Fruit fly (Drosophila melanogaster): ENCODE results near the gene hth.
A peak's percentile ranks its signal among the peaks of the same experiment; 100 is the strongest.

hth gene

DNA sequence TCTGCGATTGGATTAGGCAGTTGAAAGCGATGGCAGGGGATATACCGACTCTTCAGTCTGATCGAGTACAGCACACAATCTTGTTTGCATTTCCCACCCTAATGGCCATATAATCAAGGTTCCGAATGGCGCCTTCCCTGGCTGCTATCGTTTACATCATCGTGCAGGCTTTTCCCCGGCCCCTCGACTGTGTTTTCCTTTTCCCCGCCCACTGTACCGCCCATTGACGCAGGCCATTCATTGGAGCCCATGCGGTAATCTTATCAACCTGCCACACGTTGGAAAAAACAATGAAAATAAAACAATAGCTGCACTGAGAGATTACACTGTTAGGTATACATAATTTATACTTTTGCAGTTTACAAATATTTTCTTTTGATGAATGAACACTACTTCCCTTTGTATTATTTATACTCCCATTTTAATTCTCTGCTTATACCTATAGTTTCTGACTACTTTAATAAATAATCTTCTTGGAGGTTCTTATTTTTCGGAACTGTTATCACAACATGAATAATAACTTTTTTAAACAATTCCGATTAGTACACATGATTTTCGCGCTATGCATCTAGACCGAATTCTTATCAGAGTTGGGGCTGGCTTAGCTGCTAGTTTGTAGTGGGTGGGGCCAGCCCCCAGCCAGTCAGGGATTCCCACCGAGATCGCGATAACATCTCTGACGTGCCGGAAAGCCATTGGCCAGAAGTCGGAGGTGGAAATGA, 118.9 kb downstream of the hth start (continued):
- TF ChIP-seq CG1529 (GFP tag; optimal IDR thresholded peaks at IDR 0.05) (peak; percentile 14), Med (GFP tag) (peak; percentile 77), CG18599 (GFP tag; optimal IDR thresholded peaks at IDR 0.05) (peak; percentile 48), CG31224 (GFP tag; IDR thresholded peaks at IDR 0.05) (no peak), CG8944 (GFP tag; optimal IDR thresholded peaks at IDR 0.05) (no peak), stc (GFP tag; IDR thresholded peaks at IDR 0.05) (no peak), Adf1 (GFP tag; IDR thresholded peaks at IDR 0.05) (peak; percentile 13; the same call in 1 of the 2 replicates), CG13775 (GFP tag; optimal IDR thresholded peaks at IDR 0.05) (peak; percentile 42), vvl (GFP tag; IDR thresholded peaks at IDR 0.05) (0 out of 2 replicates have a peak, but pooled peaks have one; percentile 18), D19A (tag; optimal IDR thresholded peaks at IDR 0.05) (peak; percentile 53), row (GFP tag; IDR thresholded peaks at IDR 0.05) (peak; percentile 86), CG9932 (GFP tag; IDR thresholded peaks at IDR 0.05) (peak; percentile 14; the same call in 1 of the 2 replicates), CG11504 (tag; optimal IDR thresholded peaks at IDR 0.05) (peak; percentile 75), CG31441 (GFP tag; IDR thresholded peaks at IDR 0.05) (peak; percentile 72), gsb (GFP tag; IDR thresholded peaks at IDR 0.05) (no peak), ssp (GFP tag; IDR thresholded peaks at IDR 0.05) (peak; percentile 36; the same call in 1 of the 2 replicates), Ets65A (GFP tag) (peak; percentile 63), ham (GFP tag; IDR thresholded peaks at IDR 0.05) (no peak), CG34376 (GFP tag; optimal IDR thresholded peaks at IDR 0.05) (peak; percentile 21), CG15011 (GFP tag; optimal IDR thresholded peaks at IDR 0.05) (peak; percentile 54), Xrp1 (GFP tag; IDR thresholded peaks at IDR 0.05) (peak; percentile 44; the same call in 1 of the 2 replicates), CG18619 (GFP tag; optimal IDR thresholded peaks at IDR 0.05) (peak; percentile 41), CG6689 (GFP tag; IDR thresholded peaks at IDR 0.05) (peak; percentile 36; the same call in 1 of the 2 replicates), ATbp (GFP tag; optimal IDR thresholded peaks at IDR 0.05) (peak; percentile 35), scrt (GFP tag; optimal IDR thresholded peaks at IDR 0.05) (peak; percentile 31), CG6813 (GFP tag; optimal IDR thresholded peaks at IDR 0.05) (no peak), Camta (GFP tag; optimal IDR thresholded peaks at IDR 0.05) (peak; percentile 33), p53 (GFP tag; optimal IDR thresholded peaks at IDR 0.05) (no peak), CG17359 (tag; optimal IDR thresholded peaks at IDR 0.05) (peak; percentile 51), Dfd (GFP tag; optimal IDR thresholded peaks at IDR 0.05) (no peak), CG6683 (GFP tag; optimal IDR thresholded peaks at IDR 0.05) (peak; percentile 4), CG9727 (GFP tag; optimal IDR thresholded peaks at IDR 0.05) (peak; percentile 55), vfl (GFP tag; optimal IDR thresholded peaks at IDR 0.05) (no peak), Hmr (GFP tag; optimal IDR thresholded peaks at IDR 0.05) (peak; percentile 57), chif (GFP tag; optimal IDR thresholded peaks at IDR 0.05) (no peak), slbo (GFP tag; IDR thresholded peaks at IDR 0.05) (peak; percentile 49; the same call in 1 of the 2 replicates), Hand (GFP tag; optimal IDR thresholded peaks at IDR 0.05) (peak; percentile 24), CG10543 (GFP tag; optimal IDR thresholded peaks at IDR 0.05) (peak; percentile 60), Lpt (GFP tag; optimal IDR thresholded peaks at IDR 0.05) (no peak), CG31365 (tag; optimal IDR thresholded peaks at IDR 0.05) (peak; percentile 2), CG12769 (tag; optimal IDR thresholded peaks at IDR 0.05) (no peak), CG15601 (tag; optimal IDR thresholded peaks at IDR 0.05) (peak; percentile 23), CG10462 (GFP tag; optimal IDR thresholded peaks at IDR 0.05) (no peak), pfk (GFP tag; optimal IDR thresholded peaks at IDR 0.05) (no peak), CG2712 (tag; optimal IDR thresholded peaks at IDR 0.05) (peak; percentile 78), HLH3B (GFP tag; IDR thresholded peaks at IDR 0.05) (0 out of 2 replicates have a peak, but pooled peaks have one; percentile 18), fd3F (GFP tag; optimal IDR thresholded peaks at IDR 0.05) (peak; percentile 44), Ssrp (tag; optimal IDR thresholded peaks at IDR 0.05) (peak; percentile 50), phol (tag; optimal IDR thresholded peaks at IDR 0.05) (peak; percentile 62)

Data from whole organism, embryonic.